Fruit fly (Drosophila melanogaster) whole organism, wandering third instar larva: ENCODE data around the gene CG42504.

Experiments
- CG9705 ChIP-seq: fragments of 200-800 bp; sonication (Bioruptor generic); optimal IDR thresholded peaks from 2 replicates; lab custom pipeline; 2018; ENCODE audit warnings: missing biosample characterization, mild to moderate bottlenecking, missing genetic modification characterization
- GATAd ChIP-seq: sonication (Bioruptor generic); optimal IDR thresholded peaks from 2 replicates; lab custom pipeline; 2016; ENCODE audit warnings: missing biosample characterization, missing genetic modification characterization
- HLH106 ChIP-seq: fragments of 200-800 bp; optimal IDR thresholded peaks from 3 replicates; lab custom pipeline; 2019; ENCODE audit warnings: missing biosample characterization, mild to moderate bottlenecking, missing genetic modification characterization, moderate library complexity
- OdsH ChIP-seq: fragments of 200-800 bp; sonication (Bioruptor generic); optimal IDR thresholded peaks from 2 replicates; lab custom pipeline; 2016; ENCODE audit warnings: missing biosample characterization, mild to moderate bottlenecking, missing genetic modification characterization
- br ChIP-seq: fragments of 200-800 bp; sonication (Bioruptor generic); optimal IDR thresholded peaks from 2 replicates; lab custom pipeline; 2016; ENCODE audit warnings: missing biosample characterization, missing genetic modification characterization
- dl ChIP-seq, 2 experiments: fragments of 175-275, 200-275 bp in 1 of 2; fragments of 200-275 bp in 1 of 2; sonication (Bioruptor generic); optimal IDR thresholded peaks; lab custom pipeline; 2018; ENCODE audit warnings: mild to moderate bottlenecking in 2 of 2, missing biosample characterization in 2 of 2, missing genetic modification characterization in 2 of 2, moderate library complexity in 2 of 2; ENCODE audit not compliant: partially characterized antibody in 2 of 2, insufficient read depth in 1 of 2
- fru ChIP-seq: fragments of 200-800 bp; sonication (Bioruptor generic); optimal IDR thresholded peaks from 3 replicates; lab custom pipeline; 2016; ENCODE audit warnings: missing biosample characterization, mild to moderate bottlenecking, missing genetic modification characterization
- h ChIP-seq: fragments of 200-800 bp; sonication (Bioruptor generic); optimal IDR thresholded peaks from 3 replicates; lab custom pipeline; 2016; ENCODE audit warnings: missing biosample characterization, mild to moderate bottlenecking, missing genetic modification characterization
- lola ChIP-seq: fragments of >200 bp; optimal IDR thresholded peaks from 2 replicates; lab custom pipeline; 2017; ENCODE audit warnings: missing biosample characterization, missing genetic modification characterization

dm6 chr3R:12031657-12032056 lies at the start of gene CG42504, which contains the start of the genes CG31358 and CG42505:
- TF ChIP-seq OdsH (GFP tag; lab: Kevin White, UChicago): no peak
- no peak for TF ChIP-seq h (GFP tag; lab: Kevin White, UChicago)
- no peak for TF ChIP-seq br (GFP tag; lab: Kevin White, UChicago)
- TF ChIP-seq lola: no peak
- TF ChIP-seq CG9705 (GFP tag; lab: Kevin White, UChicago): no peak
- TF ChIP-seq fru (GFP tag; lab: Kevin White, UChicago): no peak
- no peak for TF ChIP-seq HLH106 (tag; lab: Kevin White, UChicago)
- TF ChIP-seq dl (GFP tag; optimal IDR thresholded peaks at IDR 0.05; lab: Kevin White, UChicago; ENCODE audit: insufficient read depth in 1 of 2, partially characterized antibody in 2 of 2): no peak
- TF ChIP-seq GATAd (GFP tag; lab: Kevin White, UChicago): no peak
